Worm (Caenorhabditis elegans): ENCODE data around the gene srh-239.

srh-239 gene

DNA sequence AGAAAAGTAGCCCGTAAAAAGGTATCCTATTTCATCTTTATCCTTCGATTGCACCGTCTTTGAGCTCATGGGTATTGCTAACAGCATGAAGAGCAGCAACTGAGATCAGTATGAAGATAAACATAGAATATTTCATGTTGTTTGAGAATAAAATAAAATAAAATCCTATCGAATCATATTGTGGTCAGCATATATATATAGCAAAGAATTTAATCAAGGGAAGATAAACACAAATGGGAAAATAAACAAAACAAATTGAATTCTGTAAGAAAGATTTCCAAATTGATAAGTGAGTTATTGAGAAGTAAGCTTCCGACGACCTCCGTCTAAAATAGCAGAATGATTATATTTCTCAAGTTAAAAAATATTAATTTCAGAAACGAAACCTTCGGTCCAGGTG, 1.8 kb upstream of the srh-239 start, which contains the start of gene T26H5.10:
Gene T26H5.10 (minus strand): TSS at position 101 of the 400 bp plus-strand sequence.
- TF ChIP-seq peb-1 (tag; optimal IDR thresholded peaks at IDR 0.05), result no peak
- TF ChIP-seq sma-9 (GFP tag; optimal IDR thresholded peaks at IDR 0.05), result no peak
- no peak for TF ChIP-seq sma-9 (tag; optimal IDR thresholded peaks at IDR 0.05)
- TF ChIP-seq nhr-10 (tag; optimal IDR thresholded peaks at IDR 0.05), result no peak
- no peak for TF ChIP-seq unc-62 (GFP tag; optimal IDR thresholded peaks at IDR 0.05)
- no peak for TF ChIP-seq mdl-1 (tag; optimal IDR thresholded peaks at IDR 0.05)
- no peak for TF ChIP-seq ceh-82 (tag; optimal IDR thresholded peaks at IDR 0.05)
- no peak for TF ChIP-seq nhr-23 (tag; optimal IDR thresholded peaks at IDR 0.05)

- TF ChIP-seq snpc-4 (tag; optimal IDR thresholded peaks at IDR 0.05), result no peak
- no peak for TF ChIP-seq nhr-10 (tag; optimal IDR thresholded peaks at IDR 0.05)
- TF ChIP-seq lsy-2 (tag; optimal IDR thresholded peaks at IDR 0.05), result no peak
- TF ChIP-seq mdl-1 (tag; optimal IDR thresholded peaks at IDR 0.05), result no peak
- no peak for TF ChIP-seq aly-2 (tag; optimal IDR thresholded peaks at IDR 0.05)
Measured at ce11 chrV:15444188-15444587, 1.3 kb upstream of the srh-239 start, which contains the start of gene T26H5.11. Gene T26H5.11 (minus strand): TSS chrV:15444288.

- TF ChIP-seq fos-1 (tag; optimal IDR thresholded peaks at IDR 0.05) (peak; percentile 29), mdl-1 (tag; optimal IDR thresholded peaks at IDR 0.05) (no peak)
Measured at ce11 chrV:15444615-15445014, 922 bp upstream of the srh-239 start, which contains the start of gene T26H5.9. Gene T26H5.9 (plus strand): TSS chrV:15444916.

ce11 chrV:15448408-15448807, 2.9 kb downstream of the srh-239 start, which contains the start of gene T26H5.4:
Gene T26H5.4 (minus strand): TSS chrV:15448701.
- TF ChIP-seq ceh-16 (tag; optimal IDR thresholded peaks at IDR 0.05) (no peak), ztf-1 (GFP tag; conservative IDR thresholded peaks at IDR 0.05) (no peak), nhr-6 (tag; optimal IDR thresholded peaks at IDR 0.05) (no peak), fos-1 (tag; optimal IDR thresholded peaks at IDR 0.05) (peak; percentile 39)

ce11 chrV:15448865-15449264, 3.3 kb downstream of the srh-239 start, which contains the start of gene T26H5.14:
Gene T26H5.14 (plus strand): TSS chrV:15449165.
- TF ChIP-seq F13H6.1 (tag; optimal IDR thresholded peaks at IDR 0.05) (no peak), sma-3 (GFP tag; optimal IDR thresholded peaks at IDR 0.05) (no peak), sma-9 (GFP tag; optimal IDR thresholded peaks at IDR 0.05) (no peak), sma-9 (tag; optimal IDR thresholded peaks at IDR 0.05) (no peak), mdl-1 (tag; optimal IDR thresholded peaks at IDR 0.05) (no peak), nhr-21 (tag; optimal IDR thresholded peaks at IDR 0.05) (no peak), mbf-1 (tag; optimal IDR thresholded peaks at IDR 0.05) (no peak), lsy-2 (tag; optimal IDR thresholded peaks at IDR 0.05) (no peak), snpc-4 (tag; optimal IDR thresholded peaks at IDR 0.05) (no peak), nhr-25 (tag; optimal IDR thresholded peaks at IDR 0.05) (no peak), dmd-4 (tag; optimal IDR thresholded peaks at IDR 0.05) (no peak), skn-1 (tag; optimal IDR thresholded peaks at IDR 0.05) (no peak), nhr-12 (tag; optimal IDR thresholded peaks at IDR 0.05) (no peak), gmeb-1 (tag; optimal IDR thresholded peaks at IDR 0.05) (no peak), lin-39 (tag; optimal IDR thresholded peaks at IDR 0.05) (no peak), ceh-82 (tag; optimal IDR thresholded peaks at IDR 0.05) (no peak), nhr-23 (tag; optimal IDR thresholded peaks at IDR 0.05) (no peak), R02D3.7 (tag; optimal IDR thresholded peaks at IDR 0.05) (no peak), ceh-16 (tag; optimal IDR thresholded peaks at IDR 0.05) (no peak)

DNA sequence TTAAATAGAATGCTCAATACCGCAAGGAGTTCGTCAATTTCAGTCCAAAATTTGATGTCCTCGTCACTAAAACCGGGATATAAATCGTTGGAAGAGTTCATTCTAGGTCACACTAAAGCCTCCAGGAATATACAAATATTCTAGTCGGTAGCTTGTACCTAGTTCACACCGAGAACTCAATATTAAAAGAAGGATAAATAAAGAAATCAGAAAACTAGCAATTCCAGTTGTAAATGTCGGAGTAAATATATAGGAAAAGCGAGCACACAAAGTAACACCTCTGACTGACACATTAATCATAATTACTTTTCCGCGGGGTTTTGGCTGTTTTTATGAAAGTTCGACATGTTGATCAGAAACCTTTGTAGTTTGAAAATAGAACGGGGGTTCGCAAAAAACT, 5.9 kb downstream of the srh-239 start, which contains the start of gene srw-33:
Gene srw-33 (minus strand): TSS at position 101 of the 400 bp plus-strand sequence.
- TF ChIP-seq nhr-237 (tag; optimal IDR thresholded peaks at IDR 0.05), result no peak
- no peak for TF ChIP-seq zag-1 (tag; optimal IDR thresholded peaks at IDR 0.05)

- TF ChIP-seq F13H6.1 (tag; optimal IDR thresholded peaks at IDR 0.05) (no peak), unc-62 (GFP tag; optimal IDR thresholded peaks at IDR 0.05) (no peak), sma-9 (GFP tag; optimal IDR thresholded peaks at IDR 0.05) (no peak), sma-9 (tag; optimal IDR thresholded peaks at IDR 0.05) (no peak), nhr-12 (tag; optimal IDR thresholded peaks at IDR 0.05) (no peak)
Measured at ce11 chrV:15454322-15454721, 8.8 kb downstream of the srh-239 start.

DNA sequence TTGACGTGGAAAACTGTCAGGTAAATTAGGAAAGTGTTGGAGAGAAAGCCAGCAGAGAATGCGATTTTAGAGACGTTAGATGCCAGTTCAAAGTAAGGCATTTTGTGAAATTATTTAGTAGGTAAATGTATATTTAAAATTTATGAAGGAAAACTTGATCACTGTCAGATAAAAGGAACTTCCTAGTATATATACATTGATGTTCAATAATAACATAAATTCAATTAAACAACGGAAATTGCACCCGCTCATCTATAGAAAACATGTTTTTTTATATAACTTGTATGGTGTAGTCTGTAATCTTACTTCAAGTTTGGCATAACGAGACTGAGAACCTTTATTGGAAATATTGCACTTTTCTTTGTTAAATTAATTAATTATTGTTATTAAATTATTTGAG, 13.6 kb downstream of the srh-239 start, which contains the start of gene str-71:
Gene str-71 (minus strand): TSS at position 101 of the 400 bp plus-strand sequence.
- TF ChIP-seq nhr-77 (tag; optimal IDR thresholded peaks at IDR 0.05), result no peak
- no peak for TF ChIP-seq ZK546.5 (tag; optimal IDR thresholded peaks at IDR 0.05)
- TF ChIP-seq ztf-11 (tag; optimal IDR thresholded peaks at IDR 0.05), result no peak
- TF ChIP-seq lsy-2 (tag; optimal IDR thresholded peaks at IDR 0.05), result no peak
- TF ChIP-seq elt-1 (tag; optimal IDR thresholded peaks at IDR 0.05), result no peak
- no peak for TF ChIP-seq nhr-237 (tag; optimal IDR thresholded peaks at IDR 0.05)
- no peak for TF ChIP-seq alr-1 (tag; optimal IDR thresholded peaks at IDR 0.05)
- TF ChIP-seq F13H6.1 (tag; optimal IDR thresholded peaks at IDR 0.05), result no peak
- TF ChIP-seq nhr-11 (tag; optimal IDR thresholded peaks at IDR 0.05), result no peak
- no peak for TF ChIP-seq nhr-6 (tag; optimal IDR thresholded peaks at IDR 0.05)
- no peak for TF ChIP-seq ceh-16 (tag; optimal IDR thresholded peaks at IDR 0.05)
- no peak for TF ChIP-seq lin-39 (tag; optimal IDR thresholded peaks at IDR 0.05)
- TF ChIP-seq Y55F3AM.14 (GFP tag; optimal IDR thresholded peaks at IDR 0.05), result no peak
- no peak for TF ChIP-seq blmp-1 (tag; optimal IDR thresholded peaks at IDR 0.05; ENCODE audit: insufficient read depth)
- TF ChIP-seq ztf-4 (tag; optimal IDR thresholded peaks at IDR 0.05), result no peak
- TF ChIP-seq unc-55 (GFP tag; optimal IDR thresholded peaks at IDR 0.05), result no peak
- TF ChIP-seq nhr-12 (tag; optimal IDR thresholded peaks at IDR 0.05), result no peak
- TF ChIP-seq mbf-1 (tag; optimal IDR thresholded peaks at IDR 0.05), result no peak
- TF ChIP-seq snpc-4 (tag; optimal IDR thresholded peaks at IDR 0.05), result no peak

Measured in whole organism, L2 larva.